Worm (Caenorhabditis elegans) whole organism, L4 larva: ENCODE data around the gene K03H6.4.

ENCODE experiments used
- F26F4.8 ChIP-seq: fragments of 200-800 bp; sonication (Bioruptor generic); conservative IDR thresholded peaks from 2 replicates; pipeline ENCODE4 v1.3.6; 2022; ENCODE audit warnings: missing genetic modification characterization, missing compliant biosample characterization
- F44E2.7 ChIP-seq: fragments of 200-800 bp; sonication (Bioruptor generic); IDR thresholded peaks from 2 replicates; pipeline ENCODE4 v2.1.2; 2022; ENCODE audit warnings: missing genetic modification characterization, missing compliant biosample characterization
- F49E8.2 ChIP-seq: sonication (generic microtip); optimal IDR thresholded peaks from 2 replicates; lab custom pipeline; 2016; ENCODE audit warnings: missing compliant biosample characterization, mild to moderate bottlenecking, missing genetic modification characterization, borderline replicate concordance
- T20F7.1 ChIP-seq: fragments of 200-800 bp; sonication (Bioruptor generic); optimal IDR thresholded peaks from 2 replicates; lab custom pipeline; 2018; ENCODE audit warnings: mild to moderate bottlenecking, missing genetic modification characterization, missing compliant biosample characterization
- Y48G9A.11 ChIP-seq: fragments of 200-800 bp; sonication (Bioruptor generic); IDR thresholded peaks from 2 replicates; pipeline ENCODE4 v1.3.6; 2022; ENCODE audit warnings: missing genetic modification reagents, missing genetic modification characterization, missing compliant biosample characterization
- ZK546.5 ChIP-seq, 2 experiments: sonication (generic microtip); optimal IDR thresholded peaks; 2 replicates each; lab custom pipeline; 2017; ENCODE audit warnings: missing biosample characterization in 2 of 2, missing genetic modification characterization in 2 of 2
- aha-1 ChIP-seq: fragments of 150-350 bp; peaks from one replicate; lab custom pipeline; 2014; ENCODE audit warnings: missing biosample characterization, missing genetic modification characterization
- aly-2 ChIP-seq: sonication (generic microtip); optimal IDR thresholded peaks from 2 replicates; lab custom pipeline; 2018; ENCODE audit warnings: missing biosample characterization, missing genetic modification characterization
- arid-1 ChIP-seq: fragments of 200-800 bp; sonication (Bioruptor generic); conservative IDR thresholded peaks from 2 replicates; pipeline ENCODE4 v1.3.6; 2022; ENCODE audit warnings: missing genetic modification reagents, missing genetic modification characterization, missing compliant biosample characterization
- ceh-82 ChIP-seq: sonication (generic microtip); optimal IDR thresholded peaks from 2 replicates; lab custom pipeline; 2017; ENCODE audit warnings: missing biosample characterization, missing genetic modification characterization
- ctbp-1 ChIP-seq: fragments of 200-800 bp; sonication (Bioruptor generic); IDR thresholded peaks from 2 replicates; pipeline ENCODE4 v1.3.6; 2022; ENCODE audit warnings: missing genetic modification reagents, missing genetic modification characterization, missing compliant biosample characterization
- daf-16 ChIP-seq, 3 experiments: sonication (generic microtip); optimal IDR thresholded peaks; 2 replicates each; lab custom pipeline; 2016 to 2017; ENCODE audit warnings: missing genetic modification characterization in 3 of 3, missing genetic modification reagents in 3 of 3, mild to moderate bottlenecking in 2 of 3, missing compliant biosample characterization in 2 of 3, missing biosample characterization in 1 of 3, moderate library complexity in 1 of 3
- dmd-6 ChIP-seq: fragments of 200-800 bp; sonication (Bioruptor generic); IDR thresholded peaks from 2 replicates; pipeline ENCODE4 v1.3.6; 2022; ENCODE audit warnings: missing genetic modification reagents, missing genetic modification characterization, missing compliant biosample characterization
- dpl-1 ChIP-seq: fragments of 150-350 bp; optimal IDR thresholded peaks from 2 replicates; lab custom pipeline; 2014; ENCODE audit warnings: missing biosample characterization, missing genetic modification reagents, missing genetic modification characterization
- dve-1 ChIP-seq: sonication (generic microtip); optimal IDR thresholded peaks from 2 replicates; lab custom pipeline; 2017; ENCODE audit warnings: antibody characterized with exemption, mild to moderate bottlenecking, missing genetic modification characterization, missing compliant biosample characterization; ENCODE audit not compliant: insufficient read depth
- egl-27 ChIP-seq: sonication (generic microtip); optimal IDR thresholded peaks from 3 replicates; lab custom pipeline; 2017; ENCODE audit warnings: missing biosample characterization, missing genetic modification reagents, missing genetic modification characterization
- egl-43 ChIP-seq: fragments of 200-800 bp; sonication (Bioruptor generic); IDR thresholded peaks from 2 replicates; pipeline ENCODE4 v1.3.6; 2022; ENCODE audit warnings: missing genetic modification reagents, missing genetic modification characterization, missing compliant biosample characterization
- fkh-10 ChIP-seq: fragments of 150-350 bp; optimal IDR thresholded peaks from 2 replicates; lab custom pipeline; 2014; ENCODE audit warnings: missing biosample characterization, missing genetic modification reagents, missing genetic modification characterization
- hlh-11 ChIP-seq: fragments of 200-800 bp; sonication (Bioruptor generic); optimal IDR thresholded peaks from 2 replicates; lab custom pipeline; 2018; ENCODE audit warnings: mild to moderate bottlenecking, missing genetic modification characterization, missing compliant biosample characterization
- hlh-30 ChIP-seq: sonication (generic microtip); optimal IDR thresholded peaks from 2 replicates; lab custom pipeline; 2017; ENCODE audit warnings: antibody characterized with exemption, mild to moderate bottlenecking, missing genetic modification characterization, missing compliant biosample characterization; ENCODE audit not compliant: insufficient read depth
- hmg-1.1 ChIP-seq: fragments of 200-800 bp; sonication (Bioruptor generic); IDR thresholded peaks from 2 replicates; pipeline ENCODE4 v1.3.6; 2022; ENCODE audit warnings: missing genetic modification reagents, missing genetic modification characterization, missing compliant biosample characterization
- jun-1 ChIP-seq: fragments of 150-350 bp; optimal IDR thresholded peaks from 2 replicates; lab custom pipeline; 2014; ENCODE audit warnings: missing biosample characterization, missing genetic modification reagents, missing genetic modification characterization
- lim-7 ChIP-seq: fragments of 200-800 bp; sonication (Bioruptor generic); IDR thresholded peaks from 2 replicates; pipeline ENCODE4 v1.3.6; 2022; ENCODE audit warnings: missing genetic modification characterization, missing compliant biosample characterization
- lin-15B ChIP-seq: fragments of 150-350 bp; sonication (generic microtip); optimal IDR thresholded peaks from 3 replicates; lab custom pipeline; 2014; ENCODE audit warnings: missing biosample characterization, missing genetic modification characterization
- lsy-2 ChIP-seq, 2 experiments: fragments of 150-350 bp in 1 of 2; sonication (generic microtip) in 1 of 2; optimal IDR thresholded peaks; 2 replicates each; lab custom pipeline; 2014 to 2017; ENCODE audit warnings: missing biosample characterization in 2 of 2, missing genetic modification characterization in 2 of 2
- madf-9 ChIP-seq: fragments of 200-800 bp; sonication (Bioruptor generic); conservative IDR thresholded peaks from 2 replicates; pipeline ENCODE4 v1.3.6; 2022; ENCODE audit warnings: missing genetic modification reagents, missing genetic modification characterization, missing compliant biosample characterization
- mdl-1 ChIP-seq, 2 experiments: fragments of 150-350 bp in 1 of 2; sonication (generic microtip) in 1 of 2; optimal IDR thresholded peaks; 2 replicates each; lab custom pipeline; 2014 to 2017; ENCODE audit warnings: missing biosample characterization in 2 of 2, missing genetic modification characterization in 2 of 2
- mes-2 ChIP-seq: sonication (generic microtip); optimal IDR thresholded peaks from 2 replicates; lab custom pipeline; 2016; ENCODE audit warnings: missing genotype, mild to moderate bottlenecking, missing genetic modification characterization, missing compliant biosample characterization; ENCODE audit not compliant: poor library complexity, severe bottlenecking
- nhr-25 ChIP-seq: sonication (generic microtip); optimal IDR thresholded peaks from 2 replicates; lab custom pipeline; 2017; ENCODE audit warnings: missing genetic modification characterization, mild to moderate bottlenecking, missing compliant biosample characterization, antibody characterized with exemption, moderate library complexity, borderline replicate concordance; ENCODE audit not compliant: insufficient read depth
- nhr-42 ChIP-seq: fragments of 200-800 bp; sonication (Bioruptor generic); IDR thresholded peaks from 2 replicates; pipeline ENCODE4 v1.3.6; 2022; ENCODE audit warnings: missing genetic modification characterization, missing compliant biosample characterization
- pha-4 ChIP-seq, 2 experiments: fragments of 150-350 bp in 1 of 2; fragments of 200-800 bp in 1 of 2; sonication (Bioruptor generic) in 1 of 2; IDR thresholded peaks in 1 of 2; optimal IDR thresholded peaks in 1 of 2; 2 replicates each; pipeline versions ENCODE4 v1.3.6 to Lab custom; 2014 to 2022; ENCODE audit warnings: missing genetic modification characterization in 2 of 2, missing genetic modification reagents in 2 of 2, missing biosample characterization in 1 of 2, missing compliant biosample characterization in 1 of 2
- php-3 ChIP-seq: fragments of 200-800 bp; sonication (Bioruptor generic); IDR thresholded peaks from 2 replicates; pipeline ENCODE4 v1.3.6; 2022; ENCODE audit warnings: missing genetic modification reagents, missing genetic modification characterization, missing compliant biosample characterization
- pqm-1 ChIP-seq: sonication (generic microtip); optimal IDR thresholded peaks from 2 replicates; lab custom pipeline; 2017; ENCODE audit warnings: missing biosample characterization, missing genetic modification characterization
- rbr-2 ChIP-seq: sonication (generic microtip); optimal IDR thresholded peaks from 2 replicates; lab custom pipeline; 2016; ENCODE audit warnings: missing genotype, missing genetic modification characterization, missing compliant biosample characterization
- sdz-12 ChIP-seq: fragments of 200-800 bp; sonication (Bioruptor generic); optimal IDR thresholded peaks from 2 replicates; lab custom pipeline; 2018; ENCODE audit warnings: mild to moderate bottlenecking, missing genetic modification characterization, missing compliant biosample characterization
- set-16 ChIP-seq: fragments of 200-800 bp; sonication (Bioruptor generic); IDR thresholded peaks from 2 replicates; pipeline ENCODE4 v1.3.6; 2022; ENCODE audit warnings: missing genetic modification reagents, missing genetic modification characterization, missing compliant biosample characterization
- spr-1 ChIP-seq: sonication (generic microtip); optimal IDR thresholded peaks from 2 replicates; lab custom pipeline; 2016; ENCODE audit warnings: mild to moderate bottlenecking, missing genetic modification characterization, missing compliant biosample characterization
- tag-97 ChIP-seq: fragments of 200-800 bp; sonication (Bioruptor generic); IDR thresholded peaks from 2 replicates; pipeline ENCODE4 v1.3.6; 2022; ENCODE audit warnings: missing genetic modification characterization, missing compliant biosample characterization
- unc-130 ChIP-seq: sonication (generic microtip); optimal IDR thresholded peaks from 2 replicates; lab custom pipeline; 2016; ENCODE audit warnings: missing genetic modification reagents, missing genetic modification characterization, missing compliant biosample characterization
- unc-62 ChIP-seq, 3 experiments: fragments of 150-350 bp in 1 of 3; sonication (generic microtip); optimal IDR thresholded peaks in 2 of 3; peaks in 1 of 3; 1 replicate in 1 of 3; 2 replicates in 2 of 3; lab custom pipeline; 2014 to 2017; ENCODE audit warnings: missing biosample characterization in 3 of 3, missing genetic modification characterization in 3 of 3, missing genetic modification reagents in 3 of 3, missing genotype in 1 of 3
- vab-7 ChIP-seq: fragments of 200-800 bp; sonication (Bioruptor generic); IDR thresholded peaks from 2 replicates; pipeline ENCODE4 v1.3.6; 2022; ENCODE audit warnings: missing genetic modification reagents, missing genetic modification characterization, missing compliant biosample characterization
- zip-11 ChIP-seq: fragments of 200-800 bp; sonication (Bioruptor generic); IDR thresholded peaks from 2 replicates; pipeline ENCODE4 v1.3.6; 2022; ENCODE audit warnings: missing genetic modification characterization, missing compliant biosample characterization
- ztf-11 ChIP-seq: fragments of 150-350 bp; optimal IDR thresholded peaks from 2 replicates; lab custom pipeline; 2014; ENCODE audit warnings: missing biosample characterization, missing genetic modification characterization

Gene K03H6.4

DNA sequence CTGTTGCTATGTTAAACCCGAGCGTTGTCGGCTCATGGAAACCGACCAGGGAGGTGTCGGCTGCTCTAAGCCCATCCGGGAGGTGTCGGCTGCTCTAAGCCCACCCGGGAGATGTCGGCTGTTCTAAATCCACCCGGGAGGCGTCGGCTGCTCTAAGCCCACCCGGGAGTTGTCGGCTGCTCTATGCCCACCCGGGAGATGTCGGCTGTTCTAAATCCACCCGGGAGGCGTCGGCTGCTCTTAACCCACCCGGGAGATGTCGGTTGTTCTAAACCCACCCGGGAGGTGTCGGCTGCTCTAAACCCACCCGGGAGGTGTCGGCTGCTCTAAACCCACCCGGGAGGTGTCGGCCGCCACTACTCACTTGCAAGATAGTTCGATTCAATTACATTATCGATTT is 5.2 kb downstream of the K03H6.4 start:
- TF ChIP-seq lim-7 (GFP tag; lab: Robert Waterston, UW): no peak
- no peak for TF ChIP-seq lin-15B
- TF ChIP-seq set-16: peak; percentile 96
- TF ChIP-seq egl-43 (GFP tag; lab: Robert Waterston, UW): peak; percentile 5; the same call in 1 of the 2 replicates

ce11 chrIV:1514415-1514814 is 6.7 kb downstream of the K03H6.4 start:
- no peak for TF ChIP-seq nhr-25
- no peak for TF ChIP-seq mdl-1 (tag; optimal IDR thresholded peaks at IDR 0.05; lab: Kevin White, UChicago)
- no peak for TF ChIP-seq php-3 (GFP tag; lab: Robert Waterston, UW)
- peak; percentile 50 for TF ChIP-seq pha-4 (GFP tag; IDR thresholded peaks at IDR 0.05; lab: Robert Waterston, UW)
- TF ChIP-seq pha-4 (tag; optimal IDR thresholded peaks at IDR 0.05; lab: Kevin White, UChicago): no peak
- 0 out of 2 replicates have a peak, but pooled peaks have one; percentile 8 for TF ChIP-seq nhr-42 (GFP tag; lab: Robert Waterston, UW)
- TF ChIP-seq dpl-1 (GFP tag; lab: Kevin White, UChicago): no peak
- peak; percentile 23 for TF ChIP-seq F49E8.2
- TF ChIP-seq daf-16 (GFP tag; optimal IDR thresholded peaks at IDR 0.05; lab: Kevin White, UChicago): peak in 1 of 2 experiments; percentile 28
- peak; percentile 16 for TF ChIP-seq daf-16 (tag; optimal IDR thresholded peaks at IDR 0.05; lab: Kevin White, UChicago)
- no peak for TF ChIP-seq ztf-11 (tag; lab: Kevin White, UChicago)
- TF ChIP-seq lim-7 (GFP tag; lab: Robert Waterston, UW): peak; percentile 55; the same call in 1 of the 2 replicates
- TF ChIP-seq madf-9 (GFP tag; lab: Robert Waterston, UW): no peak
- TF ChIP-seq unc-62 (GFP tag; optimal IDR thresholded peaks at IDR 0.05 in 1 of 2; lab: Kevin White, UChicago): peak in 1 of 2 experiments; percentile 12
- no peak for TF ChIP-seq unc-62 (tag; optimal IDR thresholded peaks at IDR 0.05; lab: Kevin White, UChicago)
- peak; percentile 66 for TF ChIP-seq hlh-30 (tag; lab: Kevin White, UChicago)
- peak; percentile 52; the same call in 1 of the 2 replicates for TF ChIP-seq arid-1 (GFP tag; lab: Robert Waterston, UW)
- 0 out of 2 replicates have a peak, but pooled peaks have one; percentile 47 for TF ChIP-seq F26F4.8 (GFP tag; lab: Robert Waterston, UW)
- TF ChIP-seq T20F7.1 (GFP tag; lab: Kevin White, UChicago): no peak
- TF ChIP-seq dve-1: no peak
- peak; percentile 72; the same call in 1 of the 2 replicates for TF ChIP-seq egl-43 (GFP tag; lab: Robert Waterston, UW)
- peak; percentile 24 for TF ChIP-seq mes-2
- no peak for TF ChIP-seq ceh-82
- TF ChIP-seq rbr-2 (tag; lab: Kevin White, UChicago): peak; percentile 4
- TF ChIP-seq zip-11 (GFP tag; lab: Robert Waterston, UW): no peak
- TF ChIP-seq ZK546.5 (tag; optimal IDR thresholded peaks at IDR 0.05; lab: Kevin White, UChicago): no peak
- TF ChIP-seq Y48G9A.11: 0 out of 2 replicates have a peak, but pooled peaks have one; percentile 43
- TF ChIP-seq ctbp-1 (GFP tag; lab: Robert Waterston, UW): 0 out of 2 replicates have a peak, but pooled peaks have one; percentile 9
- TF ChIP-seq hmg-1.1: peak; percentile 37; the same call in 1 of the 2 replicates
- 0 out of 2 replicates have a peak, but pooled peaks have one; percentile 44 for TF ChIP-seq F44E2.7 (GFP tag; lab: Robert Waterston, UW)
- peak; percentile 73 for TF ChIP-seq vab-7 (GFP tag; lab: Robert Waterston, UW)

DNA sequence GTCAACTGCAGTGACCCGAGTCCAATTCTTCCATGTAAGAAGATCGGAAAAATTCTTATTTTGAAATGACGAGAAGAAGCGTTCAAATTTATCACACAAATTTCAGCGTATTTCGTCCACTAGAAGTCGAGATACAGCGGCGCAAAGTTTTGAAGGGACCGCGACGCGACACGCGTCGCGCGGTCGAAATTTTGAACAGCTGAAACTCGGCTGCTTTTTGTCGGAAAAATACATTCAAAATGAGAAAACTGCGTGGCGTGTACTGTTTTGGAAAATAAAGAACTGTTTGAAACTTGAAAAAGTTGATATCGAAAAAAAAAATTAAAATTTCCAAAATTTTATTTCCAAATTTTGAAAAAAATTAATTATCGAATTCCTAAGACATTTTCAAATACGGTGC is 8.2 kb downstream of the K03H6.4 start:
- TF ChIP-seq aha-1: peak; percentile 54
- TF ChIP-seq lim-7 (GFP tag; lab: Robert Waterston, UW): no peak
- TF ChIP-seq, all 104 proteins: peak for 1

- no peak for TF ChIP-seq tag-97 (GFP tag; lab: Robert Waterston, UW)
- TF ChIP-seq aly-2 (tag; lab: Kevin White, UChicago): no peak
- TF ChIP-seq sdz-12 (GFP tag; lab: Kevin White, UChicago): no peak
- TF ChIP-seq spr-1 (tag; lab: Kevin White, UChicago): no peak
- no peak for TF ChIP-seq fkh-10 (GFP tag; lab: Kevin White, UChicago)
- TF ChIP-seq daf-16 (GFP tag; optimal IDR thresholded peaks at IDR 0.05; lab: Kevin White, UChicago): no peak
- peak; percentile 61 for TF ChIP-seq daf-16 (tag; optimal IDR thresholded peaks at IDR 0.05; lab: Kevin White, UChicago)
- TF ChIP-seq lsy-2 (tag; optimal IDR thresholded peaks at IDR 0.05; lab: Kevin White, UChicago): peak in 1 of 2 experiments; percentile 11
- peak; percentile 22 for TF ChIP-seq pqm-1 (tag; lab: Kevin White, UChicago)
- no peak for TF ChIP-seq jun-1 (tag; lab: Kevin White, UChicago)
- TF ChIP-seq dpl-1 (GFP tag; lab: Kevin White, UChicago): no peak
- no peak for TF ChIP-seq F26F4.8 (GFP tag; lab: Robert Waterston, UW)
- TF ChIP-seq nhr-42 (GFP tag; lab: Robert Waterston, UW): no peak
- TF ChIP-seq dmd-6: peak; percentile 62
- TF ChIP-seq unc-130: no peak
- peak; percentile 23 for TF ChIP-seq dve-1
- TF ChIP-seq egl-27 (tag; lab: Kevin White, UChicago): no peak
- TF ChIP-seq php-3 (GFP tag; lab: Robert Waterston, UW): peak; percentile 77
- no peak for TF ChIP-seq hlh-11 (tag; lab: Kevin White, UChicago)
Observed at ce11 chrIV:1510241-1510640, 10.9 kb downstream of the K03H6.4 start, which contains the start of gene txt-4. Gene txt-4 (plus strand): TSS chrIV:1510564.
